Worm (Caenorhabditis elegans) whole organism, L4 larva: Measurements from ENCODE around the gene fbxb-55.

ENCODE experiments used
- D1046.2 ChIP-seq: fragments of 200-800 bp; sonication (Bioruptor generic); IDR thresholded peaks from 2 replicates; pipeline ENCODE4 v1.3.6; 2022; ENCODE audit warnings: missing genetic modification characterization, missing compliant biosample characterization
- ama-1 ChIP-seq: fragments of 150-350 bp; optimal IDR thresholded peaks from 2 replicates; lab custom pipeline; 2014; ENCODE audit warnings: inconsistent platforms, mixed read lengths
- attf-4 ChIP-seq: sonication (generic microtip); optimal IDR thresholded peaks from 3 replicates; lab custom pipeline; 2017; ENCODE audit warnings: missing biosample characterization, missing genetic modification characterization
- ceh-32 ChIP-seq: sonication (generic microtip); optimal IDR thresholded peaks from 2 replicates; lab custom pipeline; 2016; ENCODE audit warnings: mild to moderate bottlenecking, missing genetic modification characterization, missing compliant biosample characterization; ENCODE audit not compliant: poor library complexity
- fos-1 ChIP-seq: fragments of 150-350 bp; optimal IDR thresholded peaks from 2 replicates; lab custom pipeline; 2014; ENCODE audit warnings: missing biosample characterization, missing genetic modification characterization
- lir-3 ChIP-seq: sonication (generic microtip); optimal IDR thresholded peaks from 2 replicates; lab custom pipeline; 2016; ENCODE audit warnings: mild to moderate bottlenecking, missing genetic modification characterization, missing compliant biosample characterization
- mdt-29 ChIP-seq: fragments of 200-800 bp; sonication (Bioruptor generic); IDR thresholded peaks from 2 replicates; pipeline ENCODE4 v1.3.6; 2022; ENCODE audit warnings: missing genetic modification reagents, missing genetic modification characterization, missing compliant biosample characterization
- nhr-237 ChIP-seq: sonication (generic microtip); optimal IDR thresholded peaks from 2 replicates; lab custom pipeline; 2017; ENCODE audit warnings: missing biosample characterization, missing genetic modification characterization
- snpc-4 ChIP-seq: fragments of 150-350 bp; optimal IDR thresholded peaks from 2 replicates; lab custom pipeline; 2014; ENCODE audit warnings: missing biosample characterization, missing genetic modification characterization
- zag-1 ChIP-seq: fragments of 150-350 bp; optimal IDR thresholded peaks from 2 replicates; lab custom pipeline; 2014; ENCODE audit warnings: missing biosample characterization, missing genetic modification characterization
- ztf-7 ChIP-seq: fragments of 150-350 bp; optimal IDR thresholded peaks from 2 replicates; lab custom pipeline; 2014; ENCODE audit warnings: missing biosample characterization, missing genetic modification characterization

ce11 chrIV:4078901-4079300 is 10.3 kb downstream of the fbxb-55 start, which contains the start of gene C35B1.8:
- TF ChIP-seq nhr-237 = no peak
- TF ChIP-seq mdt-29 (GFP tag; lab: Robert Waterston, UW) = no peak
- TF ChIP-seq snpc-4 (tag; lab: Kevin White, UChicago) = no peak
- TF ChIP-seq fos-1 (tag; lab: Kevin White, UChicago) = no peak
- TF ChIP-seq D1046.2 (GFP tag; lab: Robert Waterston, UW) = no peak
- no peak for TF ChIP-seq attf-4 (tag; lab: Kevin White, UChicago)
- TF ChIP-seq ztf-7 (tag; lab: Kevin White, UChicago) = no peak
- no peak for TF ChIP-seq ama-1 (lab: Kevin White, UChicago)
- TF ChIP-seq zag-1 (tag; lab: Kevin White, UChicago) = no peak
- TF ChIP-seq lir-3 (tag; lab: Kevin White, UChicago) = no peak
- TF ChIP-seq ceh-32 (tag; lab: Kevin White, UChicago) = no peak
